Fruit fly (Drosophila melanogaster): ENCODE data around the gene Rubicon.

Gene Rubicon

DNA sequence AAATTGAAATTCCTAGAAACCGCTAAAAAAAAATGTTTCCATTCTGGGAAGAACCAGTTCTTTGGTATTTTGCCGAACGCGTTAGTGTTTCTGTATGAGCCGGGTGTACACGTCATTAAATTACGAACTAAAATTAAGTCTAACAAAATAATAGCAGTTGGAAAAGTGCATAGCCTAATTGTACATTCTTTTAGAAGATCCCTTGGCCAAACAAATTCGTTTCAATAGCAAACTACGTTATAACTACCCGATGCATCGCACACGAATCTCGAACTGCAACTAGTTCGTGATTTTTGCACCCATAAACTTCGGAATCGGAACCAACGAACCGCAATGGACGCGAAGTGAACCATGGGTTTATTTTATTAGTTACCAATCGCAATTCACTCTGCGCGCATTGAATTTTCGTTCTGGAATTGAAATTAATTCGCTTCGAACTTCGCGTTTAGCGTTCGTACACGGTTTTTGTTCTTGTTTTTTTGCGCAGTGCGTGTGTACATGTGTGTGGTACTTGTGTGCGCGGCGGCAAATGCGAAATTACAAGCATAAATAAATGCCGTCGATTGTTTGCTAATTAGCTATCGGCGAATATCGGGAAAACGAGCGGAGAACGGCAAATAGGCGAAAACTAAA lies 4.4 kb downstream of the Rubicon start, which contains the start of gene CAH3 (continued):
- TF ChIP-seq wek (GFP tag; optimal IDR thresholded peaks at IDR 0.05) (peak; percentile 85), CG15696 (tag; optimal IDR thresholded peaks at IDR 0.05) (peak; percentile 94), lab (GFP tag; optimal IDR thresholded peaks at IDR 0.05) (peak; percentile 96), CG17802 (tag; optimal IDR thresholded peaks at IDR 0.05) (peak; percentile 83), CG31365 (tag; optimal IDR thresholded peaks at IDR 0.05) (peak; percentile 85), CG2678 (tag; optimal IDR thresholded peaks at IDR 0.05) (peak; percentile 96), CG3847 (GFP tag; IDR thresholded peaks at IDR 0.05) (peak; percentile 93), Dip3 (GFP tag; optimal IDR thresholded peaks at IDR 0.05) (peak; percentile 93), lola (GFP tag; optimal IDR thresholded peaks at IDR 0.05) (peak in 1 of 3 experiments; percentile 94), insv (GFP tag; optimal IDR thresholded peaks at IDR 0.05) (peak in 1 of 2 experiments; percentile 79), knrl (GFP tag; IDR thresholded peaks at IDR 0.05; ENCODE audit: partially characterized antibody) (peak; percentile 52; the same call in 1 of the 3 replicates), CG4730 (GFP tag; IDR thresholded peaks at IDR 0.05) (peak; percentile 78), chm (GFP tag; IDR thresholded peaks at IDR 0.05) (peak; percentile 87), MTF-1 (GFP tag; optimal IDR thresholded peaks at IDR 0.05; ENCODE audit: borderline replicate concordance) (peak; percentile 75), mld (GFP tag; IDR thresholded peaks at IDR 0.05; ENCODE audit: partially characterized antibody) (no peak), dati (GFP tag; IDR thresholded peaks at IDR 0.05) (peak; percentile 76), disco-r (GFP tag; optimal IDR thresholded peaks at IDR 0.05) (peak; percentile 88), CG1024 (GFP tag; IDR thresholded peaks at IDR 0.05) (peak; percentile 80), CG10431 (GFP tag; optimal IDR thresholded peaks at IDR 0.05) (peak; percentile 77), fu2 (GFP tag; optimal IDR thresholded peaks at IDR 0.05) (peak; percentile 92), luna (GFP tag; optimal IDR thresholded peaks at IDR 0.05) (peak; percentile 46), p53 (GFP tag; optimal IDR thresholded peaks at IDR 0.05) (peak; percentile 84), Blimp-1 (GFP tag; optimal IDR thresholded peaks at IDR 0.05) (peak; percentile 90), dm (GFP tag; optimal IDR thresholded peaks at IDR 0.05) (peak; percentile 88), fd64A (GFP tag; optimal IDR thresholded peaks at IDR 0.05) (peak; percentile 85), Dref (GFP tag; IDR thresholded peaks at IDR 0.05) (peak; percentile 30; the same call in 1 of the 2 replicates), inv (GFP tag; IDR thresholded peaks at IDR 0.05; ENCODE audit: partially characterized antibody) (no peak), Tbp (GFP tag; optimal IDR thresholded peaks at IDR 0.05) (no peak), CG6813 (GFP tag; optimal IDR thresholded peaks at IDR 0.05) (peak; percentile 89), sens-2 (GFP tag; IDR thresholded peaks at IDR 0.05) (peak; percentile 87), grn (GFP tag; optimal IDR thresholded peaks at IDR 0.05) (peak; percentile 53), CG14965 (GFP tag; optimal IDR thresholded peaks at IDR 0.05; ENCODE audit: borderline replicate concordance) (peak; percentile 45), sqz (GFP tag; optimal IDR thresholded peaks at IDR 0.05) (peak; percentile 89), tin (GFP tag; optimal IDR thresholded peaks at IDR 0.05) (peak; percentile 93), CG9215 (GFP tag; IDR thresholded peaks at IDR 0.05) (peak; percentile 84), CG9797 (GFP tag; optimal IDR thresholded peaks at IDR 0.05) (peak; percentile 63), Doc2 (GFP tag; IDR thresholded peaks at IDR 0.05) (peak; percentile 48; the same call in 1 of the 2 replicates), CG16863 (GFP tag; optimal IDR thresholded peaks at IDR 0.05) (peak; percentile 94), CG9932 (GFP tag; IDR thresholded peaks at IDR 0.05) (peak; percentile 90), gsb (GFP tag; IDR thresholded peaks at IDR 0.05) (peak; percentile 79), CG18011 (GFP tag; optimal IDR thresholded peaks at IDR 0.05) (peak; percentile 75), Dip2 (GFP tag; IDR thresholded peaks at IDR 0.05) (no peak), CG17612 (GFP tag; IDR thresholded peaks at IDR 0.05) (peak; percentile 68), CG13287 (GFP tag; IDR thresholded peaks at IDR 0.05; ENCODE audit: partially characterized antibody) (no peak), gcm (GFP tag; optimal IDR thresholded peaks at IDR 0.05) (peak; percentile 93), CG3163 (GFP tag; optimal IDR thresholded peaks at IDR 0.05) (peak; percentile 80), CG33213 (GFP tag; optimal IDR thresholded peaks at IDR 0.05) (peak; percentile 93), CG18764 (GFP tag; optimal IDR thresholded peaks at IDR 0.05) (peak; percentile 88), CG8765 (GFP tag; IDR thresholded peaks at IDR 0.05) (peak; percentile 89)
